Worm (Caenorhabditis elegans) whole organism, L1 larva: Measurements from ENCODE around the gene F27E5.8.

Source experiments
- Y116A8C.19 ChIP-seq: sonication (generic microtip); optimal IDR thresholded peaks from 2 replicates; lab custom pipeline; 2016; ENCODE audit warnings: missing compliant biosample characterization, missing genetic modification characterization, borderline replicate concordance
- ama-1 ChIP-seq: fragments of 150-350 bp; optimal IDR thresholded peaks from 2 replicates; lab custom pipeline; 2014
- dpl-1 ChIP-seq, 3 experiments: fragments of 150-350 bp in 2 of 3; sonication (generic microtip) in 1 of 3; optimal IDR thresholded peaks; 2 replicates each; lab custom pipeline; 2014 to 2017; ENCODE audit warnings: missing biosample characterization in 3 of 3, missing genetic modification characterization in 3 of 3, missing genetic modification reagents in 3 of 3
- elt-3 ChIP-seq, 6 experiments: fragments of 150-350 bp in 1 of 6; sonication (generic microtip); optimal IDR thresholded peaks; 2 replicates each; lab custom pipeline; 2017 to 2018; ENCODE audit warnings: missing biosample characterization in 6 of 6, missing genetic modification characterization in 6 of 6, inconsistent platforms in 1 of 6
- ets-5 ChIP-seq: fragments of 200-800 bp; sonication (Bioruptor generic); IDR thresholded peaks from 2 replicates; pipeline ENCODE4 v1.3.6; 2022; ENCODE audit warnings: missing genetic modification characterization, missing compliant biosample characterization
- fkh-4 ChIP-seq: sonication (generic microtip); optimal IDR thresholded peaks from 2 replicates; lab custom pipeline; 2016; ENCODE audit warnings: missing compliant biosample characterization, missing genetic modification characterization, borderline replicate concordance
- lin-15B ChIP-seq: fragments of 150-350 bp; sonication (generic microtip); optimal IDR thresholded peaks from 3 replicates; lab custom pipeline; 2014; ENCODE audit warnings: missing biosample characterization, missing genetic modification characterization
- lsy-2 ChIP-seq, 2 experiments: fragments of 150-350 bp; optimal IDR thresholded peaks; 2 replicates each; lab custom pipeline; 2014; ENCODE audit warnings: missing biosample characterization in 2 of 2, missing genetic modification characterization in 2 of 2
- nhr-90 ChIP-seq: sonication (generic microtip); optimal IDR thresholded peaks from 2 replicates; lab custom pipeline; 2016; ENCODE audit warnings: mild to moderate bottlenecking, missing genetic modification characterization, missing compliant biosample characterization; ENCODE audit not compliant: poor library complexity
- sox-4 ChIP-seq: sonication (generic microtip); optimal IDR thresholded peaks from 2 replicates; lab custom pipeline; 2016; ENCODE audit warnings: missing genetic modification characterization, missing compliant biosample characterization
- tbx-2 ChIP-seq: sonication (generic microtip); optimal IDR thresholded peaks from 2 replicates; lab custom pipeline; 2016; ENCODE audit warnings: missing genetic modification characterization, missing compliant biosample characterization
- unc-62 ChIP-seq: fragments of 150-350 bp; optimal IDR thresholded peaks from 2 replicates; lab custom pipeline; 2014; ENCODE audit warnings: missing biosample characterization, missing genetic modification reagents, missing genetic modification characterization
- ztf-4 ChIP-seq: fragments of 150-350 bp; optimal IDR thresholded peaks from 2 replicates; lab custom pipeline; 2014; ENCODE audit warnings: missing biosample characterization, missing genetic modification characterization

DNA sequence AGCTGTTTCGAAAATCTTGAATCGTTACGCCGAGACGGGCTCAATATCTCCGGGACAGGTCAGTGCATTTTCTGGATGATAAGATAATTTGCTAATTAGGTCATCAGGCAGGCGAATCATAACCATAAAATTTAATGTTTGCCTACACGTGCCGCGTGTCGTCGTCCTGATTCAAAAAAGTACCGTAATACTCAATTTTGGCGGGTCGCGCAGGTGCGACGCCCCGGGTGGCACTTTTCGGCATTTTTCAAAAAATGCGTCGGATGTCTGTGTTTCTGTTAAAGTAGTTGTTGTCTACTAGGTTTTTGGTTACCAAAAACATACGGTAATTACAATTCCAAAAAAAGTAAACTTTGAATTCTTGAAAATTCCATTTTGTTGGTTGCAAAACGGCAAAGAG, 20.2 kb upstream of the F27E5.8 start:
- TF ChIP-seq fkh-4 (tag; lab: Kevin White, UChicago) (no peak), ztf-4 (tag; lab: Kevin White, UChicago) (no peak), ama-1 (lab: Kevin White, UChicago) (no peak), sox-4 (tag; lab: Kevin White, UChicago) (no peak), lsy-2 (tag; optimal IDR thresholded peaks at IDR 0.05; lab: Kevin White, UChicago) (peak in 1 of 2 experiments; percentile 47), tbx-2 (tag; lab: Kevin White, UChicago) (no peak), elt-3 (tag; optimal IDR thresholded peaks at IDR 0.05; lab: Kevin White, UChicago) (no peak), unc-62 (GFP tag; lab: Kevin White, UChicago) (no peak), lin-15B (no peak), ets-5 (no peak), nhr-90 (tag; lab: Kevin White, UChicago) (no peak), dpl-1 (GFP tag; optimal IDR thresholded peaks at IDR 0.05; lab: Kevin White, UChicago) (no peak), Y116A8C.19 (tag; lab: Kevin White, UChicago) (no peak)
